Worm (Caenorhabditis elegans) whole organism, young adult: ENCODE measurements around the gene nlp-59.
A peak's percentile ranks its signal among the peaks of the same experiment; 100 is the strongest.

Experiments used
- F37B4.10 ChIP-seq: fragments of 200-800 bp; sonication (Bioruptor generic); IDR thresholded peaks from 2 replicates; pipeline ENCODE4 v1.3.6; 2022; ENCODE audit warnings: missing genetic modification characterization, missing compliant biosample characterization
- F57A8.1 ChIP-seq: fragments of 200-800 bp; sonication (Bioruptor generic); optimal IDR thresholded peaks from 2 replicates; lab custom pipeline; 2018; ENCODE audit warnings: mild to moderate bottlenecking, missing genetic modification characterization, moderate library complexity, missing compliant biosample characterization
- F57C9.4 ChIP-seq: sonication (generic microtip); optimal IDR thresholded peaks from 2 replicates; lab custom pipeline; 2017; ENCODE audit warnings: mild to moderate bottlenecking, missing genetic modification characterization, missing compliant biosample characterization
- Y53G8AR.9 ChIP-seq: fragments of 200-800 bp; sonication (Bioruptor generic); conservative IDR thresholded peaks from 2 replicates; pipeline ENCODE4 v1.3.6; 2022; ENCODE audit warnings: missing genetic modification reagents, missing genetic modification characterization, missing compliant biosample characterization
- lsl-1 ChIP-seq: fragments of 200-800 bp; sonication (Bioruptor generic); optimal IDR thresholded peaks from 2 replicates; lab custom pipeline; 2018; ENCODE audit warnings: mild to moderate bottlenecking, missing genetic modification characterization, moderate library complexity, missing compliant biosample characterization
- nhr-120 ChIP-seq: fragments of 200-800 bp; sonication (Bioruptor generic); IDR thresholded peaks from 2 replicates; pipeline ENCODE4 v1.3.6; 2022; ENCODE audit warnings: missing genetic modification characterization, missing compliant biosample characterization
- nhr-179 ChIP-seq: sonication (generic microtip); optimal IDR thresholded peaks from 2 replicates; lab custom pipeline; 2016; ENCODE audit warnings: mild to moderate bottlenecking, missing genetic modification characterization, missing compliant biosample characterization

DNA sequence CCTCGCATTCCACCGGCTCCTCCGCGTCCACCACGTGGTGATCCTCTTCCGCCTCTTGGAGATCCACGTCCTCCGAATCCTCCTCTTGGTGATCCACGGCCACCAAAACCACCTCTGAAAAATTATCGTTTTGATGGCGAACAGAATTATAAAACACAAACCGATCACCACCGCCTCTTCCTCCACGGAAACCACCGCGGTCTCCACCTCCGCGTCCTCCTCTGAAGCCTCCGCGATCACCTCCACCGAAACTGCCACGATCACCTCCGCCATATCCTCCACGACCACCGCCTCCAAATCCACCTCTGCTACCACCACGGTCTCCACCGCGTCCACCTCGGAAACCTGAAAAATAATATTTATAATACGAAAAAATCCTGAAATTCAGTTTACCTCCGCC, 30.3 kb downstream of the nlp-59 start:
- TF ChIP-seq F37B4.10 (GFP tag; lab: Robert Waterston, UW), result no peak
- no peak for TF ChIP-seq nhr-120 (GFP tag; lab: Robert Waterston, UW)
- no peak for TF ChIP-seq nhr-179 (tag; lab: Kevin White, UChicago)
- no peak for TF ChIP-seq Y53G8AR.9 (GFP tag; lab: Robert Waterston, UW)
- no peak for TF ChIP-seq F57C9.4 (tag; lab: Kevin White, UChicago)
- TF ChIP-seq lsl-1 (GFP tag; lab: Kevin White, UChicago), result no peak
- TF ChIP-seq F57A8.1 (GFP tag; lab: Kevin White, UChicago), result peak; percentile 20
